Worm (Caenorhabditis elegans): ENCODE measurements around the gene odc-1.

odc-1 gene

DNA sequence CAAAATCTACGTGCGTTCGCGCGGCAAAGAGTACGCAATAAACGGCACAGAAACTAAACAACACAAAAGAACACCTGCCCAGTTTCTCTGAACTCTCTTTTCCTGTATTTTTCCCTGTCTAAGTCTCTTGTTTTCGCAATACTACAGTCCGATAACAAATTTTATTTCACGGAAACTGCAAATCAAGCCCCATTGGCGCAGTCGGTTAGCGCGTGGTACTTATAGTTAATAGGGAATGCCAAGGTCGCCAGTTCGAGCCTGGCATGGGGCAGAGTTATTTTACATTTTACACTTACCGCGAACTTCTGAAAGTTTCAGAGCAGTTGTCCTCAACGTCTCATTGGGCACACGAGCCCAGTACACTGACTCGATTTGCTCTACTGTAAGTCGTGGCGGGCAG, 17.3 kb upstream of the odc-1 start (continued):
- TF ChIP-seq nhr-179 (tag; optimal IDR thresholded peaks at IDR 0.05): no peak
- no peak for TF ChIP-seq hmg-1.2 (GFP tag; IDR thresholded peaks at IDR 0.05)
- TF ChIP-seq unc-62 (GFP tag; optimal IDR thresholded peaks at IDR 0.05): no peak
- TF ChIP-seq egl-18 (GFP tag; IDR thresholded peaks at IDR 0.05): no peak
- no peak for TF ChIP-seq cebp-1 (GFP tag; IDR thresholded peaks at IDR 0.05)
- TF ChIP-seq cebp-1 (tag; optimal IDR thresholded peaks at IDR 0.05): no peak
- no peak for TF ChIP-seq aptf-3 (GFP tag; IDR thresholded peaks at IDR 0.05)
- TF ChIP-seq dox-1 (GFP tag; IDR thresholded peaks at IDR 0.05): peak; percentile 52; the same call in 1 of the 2 replicates
- no peak for TF ChIP-seq attf-3 (GFP tag; conservative IDR thresholded peaks at IDR 0.05)
- TF ChIP-seq madf-8 (GFP tag; conservative IDR thresholded peaks at IDR 0.05): no peak
- TF ChIP-seq ztf-18 (tag; optimal IDR thresholded peaks at IDR 0.05): no peak
- TF ChIP-seq let-607 (tag; optimal IDR thresholded peaks at IDR 0.05): no peak
- TF ChIP-seq somi-1 (GFP tag; optimal IDR thresholded peaks at IDR 0.05): no peak
- TF ChIP-seq die-1 (tag; optimal IDR thresholded peaks at IDR 0.05): no peak
- no peak for TF ChIP-seq zim-3 (tag; optimal IDR thresholded peaks at IDR 0.05)
- no peak for TF ChIP-seq Y67H2A.10 (GFP tag; conservative IDR thresholded peaks at IDR 0.05)
- no peak for TF ChIP-seq ccch-3 (GFP tag; optimal IDR thresholded peaks at IDR 0.05)
- TF ChIP-seq Y95B8A.8 (GFP tag; IDR thresholded peaks at IDR 0.05): no peak
- no peak for TF ChIP-seq bed-1 (GFP tag; IDR thresholded peaks at IDR 0.05)
- TF ChIP-seq zfh-2 (GFP tag; conservative IDR thresholded peaks at IDR 0.05): no peak
- TF ChIP-seq hmg-20 (GFP tag; IDR thresholded peaks at IDR 0.05): no peak
- TF ChIP-seq let-526 (GFP tag; IDR thresholded peaks at IDR 0.05): no peak
- 0 out of 2 replicates have a peak, but pooled peaks have one; percentile 52 for TF ChIP-seq cebp-2 (GFP tag; IDR thresholded peaks at IDR 0.05)

DNA sequence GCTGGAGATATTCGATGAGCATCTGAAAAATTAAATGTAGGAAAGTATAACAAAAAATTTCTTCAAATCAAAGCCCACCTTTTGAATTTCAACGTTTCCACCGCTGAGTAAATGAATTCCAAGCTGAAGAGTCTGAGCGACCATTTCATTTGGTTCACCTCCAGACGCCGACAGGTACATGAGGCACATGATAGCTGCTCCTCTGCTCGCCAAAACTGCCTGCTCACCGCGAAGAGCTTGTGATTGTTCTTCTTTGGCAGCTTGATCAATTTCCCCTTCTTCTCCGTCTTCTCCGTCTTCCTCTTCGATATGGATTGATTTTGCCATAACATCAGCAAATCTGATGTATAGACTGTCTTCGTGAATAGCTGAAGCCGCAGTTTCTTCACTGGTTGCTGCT, 6.4 kb upstream of the odc-1 start:
- no peak for TF ChIP-seq unc-62 (GFP tag; optimal IDR thresholded peaks at IDR 0.05)
- TF ChIP-seq T07F8.4 (tag; optimal IDR thresholded peaks at IDR 0.05): no peak
- TF ChIP-seq nhr-179 (tag; optimal IDR thresholded peaks at IDR 0.05): no peak
- TF ChIP-seq nhr-120 (GFP tag; IDR thresholded peaks at IDR 0.05): no peak
- no peak for TF ChIP-seq K12H6.12 (tag; optimal IDR thresholded peaks at IDR 0.05)
- TF ChIP-seq lin-40 (tag; optimal IDR thresholded peaks at IDR 0.05): no peak
- TF ChIP-seq F52B5.7 (tag; optimal IDR thresholded peaks at IDR 0.05): no peak
- TF ChIP-seq dox-1 (GFP tag; IDR thresholded peaks at IDR 0.05): no peak
- TF ChIP-seq rcor-1 (GFP tag; IDR thresholded peaks at IDR 0.05): no peak
- TF ChIP-seq B0035.1 (tag; optimal IDR thresholded peaks at IDR 0.05): no peak
- no peak for TF ChIP-seq efl-1 (GFP tag; optimal IDR thresholded peaks at IDR 0.05)
- no peak for TF ChIP-seq ama-1 (optimal IDR thresholded peaks at IDR 0.05)
- TF ChIP-seq ama-1 (GFP tag; optimal IDR thresholded peaks at IDR 0.05): no peak
- no peak for TF ChIP-seq unc-130 (GFP tag; optimal IDR thresholded peaks at IDR 0.05)
- no peak for TF ChIP-seq madf-3 (GFP tag; IDR thresholded peaks at IDR 0.05)
- no peak for TF ChIP-seq chd-7 (tag; optimal IDR thresholded peaks at IDR 0.05)
- TF ChIP-seq C17E4.6 (GFP tag; IDR thresholded peaks at IDR 0.05): no peak
- no peak for TF ChIP-seq fkh-3 (tag; optimal IDR thresholded peaks at IDR 0.05)
- no peak for TF ChIP-seq Y67H2A.10 (GFP tag; conservative IDR thresholded peaks at IDR 0.05)
- TF ChIP-seq egrh-3 (GFP tag; IDR thresholded peaks at IDR 0.05): no peak
- no peak for TF ChIP-seq aptf-2 (GFP tag; conservative IDR thresholded peaks at IDR 0.05)
